Worm (Caenorhabditis elegans): ENCODE measurements around the gene ugt-1.

DNA sequence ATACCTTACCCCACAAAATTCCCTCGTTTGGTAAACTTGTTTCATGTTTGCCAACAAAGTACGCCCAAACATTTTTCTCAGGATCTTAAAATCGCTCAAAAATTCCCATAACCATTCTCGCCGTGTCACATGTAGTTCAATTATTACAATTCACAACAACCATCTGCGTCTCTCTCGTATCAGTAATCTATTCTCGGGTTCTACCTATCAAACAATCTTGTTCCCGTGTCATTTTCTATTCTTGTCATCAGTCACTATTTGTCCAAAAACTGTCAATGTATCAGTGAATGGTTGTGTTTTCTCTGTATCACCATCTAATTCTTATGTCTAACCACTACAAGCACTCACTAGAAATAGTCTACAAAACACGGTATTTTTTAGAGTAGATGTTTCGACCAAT is 24.3 kb upstream of the ugt-1 start:
- TF ChIP-seq K02D7.2 (tag; optimal IDR thresholded peaks at IDR 0.05) (no peak), elt-2 (tag; optimal IDR thresholded peaks at IDR 0.05) (no peak)

Data from whole organism, late embryonic.